Worm (Caenorhabditis elegans) whole organism, mixed stage, embryonic: Measurements from ENCODE around the gene gldi-9.
A peak's percentile ranks its signal among the peaks of the same experiment; 100 is the strongest.

Source experiments
- bed-3 ChIP-seq: fragments of 200-800 bp; sonication (Bioruptor generic); optimal IDR thresholded peaks from 3 replicates; lab custom pipeline; 2018; ENCODE audit warnings: mild to moderate bottlenecking, missing genetic modification characterization, moderate library complexity, missing compliant biosample characterization
- blmp-1 ChIP-seq: fragments of 150-350 bp; optimal IDR thresholded peaks from 2 replicates; lab custom pipeline; 2014; ENCODE audit warnings: missing biosample characterization, missing genetic modification characterization
- ceh-39 ChIP-seq: fragments of 150-350 bp; optimal IDR thresholded peaks from 2 replicates; lab custom pipeline; 2014; ENCODE audit warnings: missing biosample characterization, missing genetic modification characterization
- ceh-43 ChIP-seq: fragments of 200-800 bp; sonication (Bioruptor generic); optimal IDR thresholded peaks from 2 replicates; lab custom pipeline; 2018; ENCODE audit warnings: mild to moderate bottlenecking, missing genetic modification characterization, moderate library complexity, missing compliant biosample characterization
- ceh-83 ChIP-seq: fragments of 200-800 bp; sonication (Bioruptor generic); optimal IDR thresholded peaks from 2 replicates; lab custom pipeline; 2018; ENCODE audit warnings: mild to moderate bottlenecking, missing genetic modification characterization, missing compliant biosample characterization
- ces-1 ChIP-seq: fragments of 150-350 bp; optimal IDR thresholded peaks from 2 replicates; lab custom pipeline; 2014; ENCODE audit warnings: missing biosample characterization, missing genetic modification reagents, missing genetic modification characterization
- cnd-1 ChIP-seq: fragments of 200-800 bp; sonication (Bioruptor generic); optimal IDR thresholded peaks from 2 replicates; lab custom pipeline; 2018; ENCODE audit warnings: mild to moderate bottlenecking, missing genetic modification characterization, missing compliant biosample characterization
- drap-1 ChIP-seq: fragments of 200-800 bp; sonication (Bioruptor generic); optimal IDR thresholded peaks from 3 replicates; lab custom pipeline; 2018; ENCODE audit warnings: mild to moderate bottlenecking, missing genetic modification characterization, missing compliant biosample characterization
- elt-1 ChIP-seq: sonication (generic microtip); optimal IDR thresholded peaks from 2 replicates; lab custom pipeline; 2017; ENCODE audit warnings: missing genetic modification characterization, mild to moderate bottlenecking, missing compliant biosample characterization, antibody characterized with exemption, moderate library complexity, borderline replicate concordance; ENCODE audit not compliant: insufficient read depth
- flh-1 ChIP-seq: fragments of 200-800 bp; sonication (Bioruptor generic); optimal IDR thresholded peaks from 2 replicates; lab custom pipeline; 2018; ENCODE audit warnings: mild to moderate bottlenecking, missing genetic modification characterization, moderate library complexity, missing compliant biosample characterization
- hlh-1 ChIP-seq: fragments of 150-350 bp; optimal IDR thresholded peaks from 2 replicates; lab custom pipeline; 2014; ENCODE audit warnings: missing biosample characterization, missing genetic modification reagents, missing genetic modification characterization
- lin-13 ChIP-seq: fragments of 150-350 bp; optimal IDR thresholded peaks from 2 replicates; lab custom pipeline; 2014; ENCODE audit warnings: missing biosample characterization, missing genetic modification characterization
- lsy-2 ChIP-seq: fragments of 150-350 bp; optimal IDR thresholded peaks from 2 replicates; lab custom pipeline; 2014; ENCODE audit warnings: missing biosample characterization, missing genetic modification characterization
- mab-5 ChIP-seq: fragments of 150-350 bp; optimal IDR thresholded peaks from 2 replicates; lab custom pipeline; 2014; ENCODE audit warnings: missing biosample characterization, missing genetic modification characterization
- mep-1 ChIP-seq: fragments of 150-350 bp; optimal IDR thresholded peaks from 2 replicates; lab custom pipeline; 2017; ENCODE audit warnings: missing biosample characterization, missing genetic modification reagents, missing genetic modification characterization, inconsistent platforms
- mls-2 ChIP-seq: sonication (generic microtip); optimal IDR thresholded peaks from 2 replicates; lab custom pipeline; 2016; ENCODE audit warnings: mild to moderate bottlenecking, missing genetic modification characterization, moderate library complexity, missing compliant biosample characterization
- nhr-12 ChIP-seq: fragments of 150-350 bp; optimal IDR thresholded peaks from 2 replicates; lab custom pipeline; 2014; ENCODE audit warnings: missing biosample characterization, missing genetic modification characterization
- nhr-2 ChIP-seq: fragments of 150-350 bp; optimal IDR thresholded peaks from 2 replicates; lab custom pipeline; 2014; ENCODE audit warnings: missing biosample characterization, missing genetic modification characterization
- nhr-237 ChIP-seq: fragments of 150-350 bp; optimal IDR thresholded peaks from 2 replicates; lab custom pipeline; 2014; ENCODE audit warnings: missing biosample characterization, missing genetic modification characterization
- nhr-28 ChIP-seq: fragments of 150-350 bp; optimal IDR thresholded peaks from 2 replicates; lab custom pipeline; 2014; ENCODE audit warnings: missing biosample characterization, missing genetic modification characterization
- nhr-76 ChIP-seq: sonication (generic microtip); optimal IDR thresholded peaks from 2 replicates; lab custom pipeline; 2017; ENCODE audit warnings: missing biosample characterization, missing genetic modification characterization
- pha-4 ChIP-seq: fragments of 150-350 bp; optimal IDR thresholded peaks from 2 replicates; lab custom pipeline; 2018; ENCODE audit warnings: missing biosample characterization, missing genetic modification reagents, missing genetic modification characterization
- sem-2 ChIP-seq: fragments of 200-800 bp; sonication (Bioruptor generic); optimal IDR thresholded peaks from 2 replicates; lab custom pipeline; 2018; ENCODE audit warnings: mild to moderate bottlenecking, missing genetic modification characterization, missing compliant biosample characterization
- sptf-1 ChIP-seq: sonication (generic microtip); optimal IDR thresholded peaks from 2 replicates; lab custom pipeline; 2017; ENCODE audit warnings: mild to moderate bottlenecking, missing genetic modification characterization, moderate library complexity, missing compliant biosample characterization
- tbx-8 ChIP-seq: fragments of 200-800 bp; sonication (Bioruptor generic); optimal IDR thresholded peaks from 2 replicates; lab custom pipeline; 2018; ENCODE audit warnings: mild to moderate bottlenecking, missing genetic modification characterization, moderate library complexity, missing compliant biosample characterization
- unc-120 ChIP-seq: sonication (generic microtip); optimal IDR thresholded peaks from 2 replicates; lab custom pipeline; 2017; ENCODE audit warnings: missing genetic modification characterization, missing compliant biosample characterization; ENCODE audit not compliant: poor library complexity, severe bottlenecking
- unc-39 ChIP-seq: fragments of 150-350 bp; optimal IDR thresholded peaks from 2 replicates; lab custom pipeline; 2014; ENCODE audit warnings: missing biosample characterization, missing genetic modification characterization
- unc-62 ChIP-seq: fragments of 150-350 bp; optimal IDR thresholded peaks from 2 replicates; lab custom pipeline; 2014; ENCODE audit warnings: missing biosample characterization, missing genetic modification reagents, missing genetic modification characterization

The gldi-9 gene

DNA sequence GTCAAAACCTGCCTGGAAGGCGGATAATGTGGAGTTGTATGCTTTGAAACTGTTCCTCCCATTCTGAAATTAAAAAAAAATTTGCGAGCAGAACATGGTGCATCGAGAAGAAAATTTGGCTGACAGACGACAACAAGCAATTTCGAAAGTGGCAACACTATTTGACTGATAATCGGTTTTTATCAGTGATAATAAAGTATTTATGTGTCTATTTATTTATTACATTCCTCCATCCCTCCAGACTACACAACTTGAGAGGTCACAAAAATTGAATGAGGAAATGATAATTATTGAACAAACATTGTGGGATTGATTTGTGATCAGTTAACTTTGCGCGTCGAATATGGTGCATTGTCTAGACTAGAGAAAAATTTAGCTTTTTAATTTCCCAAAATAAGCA, 16.7 kb downstream of the gldi-9 start, which contains the start of gene cest-25:
cest-25 (minus strand) TSS at position 63 of the 400 bp plus-strand sequence.
- TF ChIP-seq nhr-237 (no peak), drap-1 (GFP tag; lab: Kevin White, UChicago) (no peak), mls-2 (tag; lab: Kevin White, UChicago) (no peak), sptf-1 (tag; lab: Kevin White, UChicago) (no peak), elt-1 (tag; lab: Kevin White, UChicago) (no peak), flh-1 (no peak)

DNA sequence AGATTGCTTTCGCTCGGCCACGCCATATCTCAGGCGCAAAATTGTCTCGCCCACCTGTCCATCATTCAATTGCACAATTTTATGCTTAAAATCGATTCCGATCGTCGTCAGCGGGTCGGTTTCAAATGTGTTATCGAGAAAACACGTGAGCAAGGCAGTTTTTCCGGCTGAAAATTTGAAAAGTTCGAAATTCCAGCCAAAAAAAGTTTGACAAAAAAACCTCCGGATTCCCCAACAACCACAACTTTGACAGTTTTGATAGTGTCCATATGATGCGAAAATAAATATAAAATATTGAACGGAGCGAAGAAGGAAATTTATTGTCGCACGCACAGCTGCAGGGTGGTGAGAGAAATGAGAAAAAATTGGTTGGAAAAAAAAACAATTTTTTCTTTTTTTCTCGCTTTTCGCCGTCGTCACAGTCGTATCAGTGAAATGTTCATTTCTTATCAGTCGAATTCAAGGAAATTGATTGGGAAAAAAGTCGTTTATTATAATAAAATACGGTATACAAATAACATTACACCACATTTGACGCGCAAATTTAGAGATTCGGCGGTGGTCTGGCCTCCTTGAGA, 22.5 kb downstream of the gldi-9 start, which contains the start of gene Y71H2AM.12:
Y71H2AM.12 (minus strand) TSS at position 486 of the 578 bp plus-strand sequence.
- TF ChIP-seq sem-2 (GFP tag; lab: Kevin White, UChicago) (no peak), bed-3 (GFP tag; lab: Kevin White, UChicago) (no peak), unc-120 (tag; lab: Kevin White, UChicago) (no peak), mep-1 (no peak), ceh-83 (GFP tag; lab: Kevin White, UChicago) (no peak), lin-13 (no peak), nhr-76 (no peak), pha-4 (no peak), elt-1 (tag; lab: Kevin White, UChicago) (no peak), unc-62 (GFP tag; lab: Kevin White, UChicago) (no peak), tbx-8 (GFP tag; lab: Kevin White, UChicago) (no peak), nhr-28 (tag; lab: Kevin White, UChicago) (no peak), blmp-1 (tag; lab: Kevin White, UChicago) (no peak), sptf-1 (tag; lab: Kevin White, UChicago) (no peak), mls-2 (tag; lab: Kevin White, UChicago) (no peak)

DNA sequence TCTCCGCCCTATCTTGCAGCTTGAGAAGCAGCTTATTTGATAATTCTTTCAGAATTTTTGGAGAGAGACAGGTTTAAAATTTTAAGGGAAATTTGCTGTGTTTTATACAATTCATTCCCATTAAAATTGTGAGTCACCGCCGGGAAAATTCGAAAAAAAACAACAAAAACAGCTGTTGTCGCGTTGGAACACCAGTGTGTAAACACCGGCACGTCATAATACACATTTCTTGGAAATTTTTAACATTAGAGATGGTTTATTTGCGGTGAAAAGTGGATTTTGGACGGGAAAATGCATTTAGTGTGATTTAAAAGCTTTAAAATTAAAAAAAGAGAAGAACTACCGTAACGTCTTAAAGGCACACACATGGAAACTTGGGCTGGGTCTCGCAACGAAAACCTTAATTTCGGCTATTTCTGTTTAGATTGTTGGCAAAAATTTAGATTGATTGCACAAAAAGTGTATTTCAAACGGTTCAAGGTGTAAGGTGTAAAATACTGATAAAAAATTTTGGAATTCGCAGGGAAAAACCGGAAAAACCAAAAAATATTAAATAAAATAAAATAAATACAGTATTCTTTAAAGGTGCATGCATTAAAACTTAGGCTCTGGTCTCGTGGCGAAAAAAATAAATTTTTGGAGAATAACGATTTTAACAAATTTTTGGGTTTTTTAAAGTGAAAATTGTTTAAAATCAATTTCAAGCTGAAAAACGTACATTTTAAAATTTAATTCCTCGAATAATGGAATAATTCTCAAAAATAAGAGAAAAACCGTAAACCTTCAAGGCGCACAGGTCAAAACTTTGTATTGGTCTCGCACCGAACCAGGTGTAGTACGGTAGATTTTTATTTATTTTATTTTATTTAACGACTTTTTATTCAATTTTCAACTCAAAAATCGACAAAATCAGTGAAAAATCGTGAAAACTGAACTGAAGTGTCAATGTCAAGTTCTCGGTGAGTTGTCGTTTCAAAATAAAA, 30.6 kb downstream of the gldi-9 start, which contains the start of gene cosa-1:
cosa-1 (plus strand) TSS at position 896 of the 983 bp plus-strand sequence.
- no peak for TF ChIP-seq sem-2 (GFP tag; lab: Kevin White, UChicago)
- TF ChIP-seq mls-2 (tag; lab: Kevin White, UChicago): no peak
- TF ChIP-seq mab-5 (tag; lab: Kevin White, UChicago): no peak
- TF ChIP-seq hlh-1 (tag; lab: Kevin White, UChicago): peak; percentile 30

DNA sequence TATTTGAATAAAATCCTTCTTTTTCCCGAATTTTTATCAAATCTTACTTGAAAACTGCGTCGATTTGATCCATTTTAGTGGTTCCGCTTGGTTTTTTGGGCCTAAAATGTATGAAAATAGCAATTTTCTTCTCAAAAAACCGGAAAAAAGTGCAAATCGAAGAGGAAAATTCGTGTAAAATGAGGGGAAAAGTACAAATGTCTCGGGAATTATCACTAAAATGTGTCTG, 31.3 kb downstream of the gldi-9 start, which contains the start of gene Y71H2AM.11:
Y71H2AM.11 (minus strand) TSS at position 101 of the 229 bp plus-strand sequence.
- TF ChIP-seq unc-39 (tag; lab: Kevin White, UChicago) (no peak), nhr-12 (tag; lab: Kevin White, UChicago) (no peak), cnd-1 (no peak), mep-1 (no peak), mls-2 (tag; lab: Kevin White, UChicago) (no peak), pha-4 (no peak), sem-2 (GFP tag; lab: Kevin White, UChicago) (no peak), tbx-8 (GFP tag; lab: Kevin White, UChicago) (no peak), ceh-39 (no peak), ceh-43 (no peak), mab-5 (tag; lab: Kevin White, UChicago) (no peak)
- TF ChIP-seq, all 35 proteins: peak for 0

DNA sequence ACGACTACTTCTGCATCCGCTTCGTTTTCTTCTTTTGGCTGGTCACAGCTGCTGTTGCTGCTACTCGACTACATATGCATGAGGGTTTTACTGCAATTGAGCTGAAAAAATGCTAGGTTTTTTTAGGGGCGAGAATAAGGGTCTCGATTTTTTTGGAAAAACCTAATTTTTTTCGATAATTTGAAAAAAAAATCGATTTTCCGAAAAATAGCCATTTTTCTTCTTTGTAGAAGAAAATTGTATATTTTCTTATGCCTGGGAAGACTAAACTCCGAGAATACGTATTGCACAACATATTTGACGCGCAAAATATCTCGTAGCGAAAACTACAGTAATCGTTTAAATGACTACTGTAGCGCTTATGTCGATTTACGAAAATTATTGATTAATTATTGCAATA, 39.6 kb downstream of the gldi-9 start, which contains the start of gene tmem-132:
tmem-132 (minus strand) TSS at position 101 of the 400 bp plus-strand sequence.
- TF ChIP-seq pha-4: no peak
- TF ChIP-seq ces-1 (GFP tag; lab: Kevin White, UChicago): peak; percentile 2

DNA sequence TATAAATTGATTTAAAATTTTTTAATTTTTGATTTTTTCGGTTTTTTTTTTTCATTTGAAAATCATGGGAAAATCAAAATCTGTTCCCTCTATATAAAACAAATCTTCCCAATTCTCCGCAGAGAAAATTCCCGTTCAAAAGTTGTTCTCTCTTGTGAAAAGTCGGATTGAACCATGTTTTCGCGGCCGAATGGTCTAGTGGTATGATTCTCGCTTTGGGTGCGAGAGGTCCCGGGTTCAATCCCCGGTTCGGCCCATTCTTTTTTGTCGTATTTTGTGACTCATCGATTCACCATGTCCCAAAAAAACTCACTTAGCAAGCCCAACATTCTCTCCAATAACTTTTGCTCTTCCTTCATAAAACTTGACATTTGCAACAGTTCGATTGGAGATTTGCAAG, 44.6 kb downstream of the gldi-9 start:
- TF ChIP-seq flh-1 (no peak), sem-2 (GFP tag; lab: Kevin White, UChicago) (no peak), lsy-2 (tag; lab: Kevin White, UChicago) (no peak), nhr-2 (tag; lab: Kevin White, UChicago) (no peak), drap-1 (GFP tag; lab: Kevin White, UChicago) (no peak), ceh-43 (no peak)
